Worm (Caenorhabditis elegans): ENCODE results near the gene nova-1.

- TF ChIP-seq ref-1 (GFP tag; conservative IDR thresholded peaks at IDR 0.05), result no peak
- no peak for TF ChIP-seq ztf-23 (GFP tag; IDR thresholded peaks at IDR 0.05)
- TF ChIP-seq med-1 (GFP tag; optimal IDR thresholded peaks at IDR 0.05; ENCODE audit: insufficient read depth), result no peak
- TF ChIP-seq cog-1 (tag; optimal IDR thresholded peaks at IDR 0.05), result no peak
- no peak for TF ChIP-seq flt-1 (GFP tag; IDR thresholded peaks at IDR 0.05)
- TF ChIP-seq klf-2 (GFP tag; conservative IDR thresholded peaks at IDR 0.05), result no peak
- no peak for TF ChIP-seq ztf-29 (GFP tag; IDR thresholded peaks at IDR 0.05)
Observed at ce11 chrV:18081857-18082256, at the start of gene nova-1.

Measured in whole organism, midembryonic.